Worm (Caenorhabditis elegans) whole organism, young adult: Measurements from ENCODE around the gene F21C10.18.

Experiments used
- B0261.1 ChIP-seq: sonication (generic microtip); optimal IDR thresholded peaks from 2 replicates; lab custom pipeline; 2016; ENCODE audit warnings: mild to moderate bottlenecking, missing genetic modification characterization, moderate library complexity, missing compliant biosample characterization
- F22D6.2 ChIP-seq: sonication (generic microtip); optimal IDR thresholded peaks from 2 replicates; lab custom pipeline; 2016; ENCODE audit warnings: mild to moderate bottlenecking, missing genetic modification characterization, missing compliant biosample characterization
- F49E8.2 ChIP-seq: sonication (generic microtip); optimal IDR thresholded peaks from 3 replicates; lab custom pipeline; 2017; ENCODE audit warnings: missing genetic modification characterization, mild to moderate bottlenecking, missing compliant biosample characterization, antibody characterized with exemption, moderate library complexity; ENCODE audit not compliant: insufficient read depth
- F52B5.7 ChIP-seq: sonication (generic microtip); optimal IDR thresholded peaks from 2 replicates; lab custom pipeline; 2016; ENCODE audit warnings: mild to moderate bottlenecking, missing genetic modification characterization, missing compliant biosample characterization
- K12H6.12 ChIP-seq: fragments of 200-800 bp; sonication (Bioruptor generic); optimal IDR thresholded peaks from 2 replicates; lab custom pipeline; 2018; ENCODE audit warnings: mild to moderate bottlenecking, missing genetic modification characterization, missing compliant biosample characterization
- T07F8.4 ChIP-seq: sonication (generic microtip); optimal IDR thresholded peaks from 2 replicates; lab custom pipeline; 2016; ENCODE audit warnings: mild to moderate bottlenecking, missing genetic modification characterization, moderate library complexity, missing compliant biosample characterization
- Y95B8A.8 ChIP-seq: fragments of 200-800 bp; sonication (Bioruptor generic); IDR thresholded peaks from 2 replicates; pipeline ENCODE4 v1.3.6; 2022; ENCODE audit warnings: missing genetic modification reagents, missing genetic modification characterization, missing compliant biosample characterization
- akir-1 ChIP-seq: fragments of 200-800 bp; sonication (Bioruptor generic); optimal IDR thresholded peaks from 2 replicates; lab custom pipeline; 2018; ENCODE audit warnings: mild to moderate bottlenecking, missing genetic modification characterization, moderate library complexity, missing compliant biosample characterization
- ama-1 ChIP-seq, 3 experiments: fragments of 150-350 bp in 1 of 3; sonication (generic microtip) in 2 of 3; optimal IDR thresholded peaks; 2 replicates each; lab custom pipeline; 2014 to 2018; ENCODE audit warnings: missing biosample characterization in 2 of 3, missing genetic modification characterization in 2 of 3, missing genetic modification reagents in 2 of 3
- cebp-2 ChIP-seq: fragments of 200-800 bp; sonication (Bioruptor generic); IDR thresholded peaks from 2 replicates; pipeline ENCODE4 v1.3.6; 2022; ENCODE audit warnings: missing genetic modification characterization, missing compliant biosample characterization
- ceh-27 ChIP-seq: fragments of 200-800 bp; sonication (Bioruptor generic); optimal IDR thresholded peaks from 2 replicates; lab custom pipeline; 2018; ENCODE audit warnings: mild to moderate bottlenecking, missing genetic modification characterization, moderate library complexity, missing compliant biosample characterization
- chd-7 ChIP-seq: sonication (generic microtip); optimal IDR thresholded peaks from 2 replicates; lab custom pipeline; 2016; ENCODE audit warnings: mild to moderate bottlenecking, missing genetic modification characterization, moderate library complexity, missing compliant biosample characterization
- die-1 ChIP-seq: sonication (generic microtip); optimal IDR thresholded peaks from 2 replicates; lab custom pipeline; 2016; ENCODE audit warnings: missing genotype, mild to moderate bottlenecking, missing genetic modification characterization, missing compliant biosample characterization
- dox-1 ChIP-seq: fragments of 200-800 bp; sonication (Bioruptor generic); IDR thresholded peaks from 2 replicates; pipeline ENCODE4 v1.3.6; 2022; ENCODE audit warnings: missing genetic modification reagents, missing genetic modification characterization, missing compliant biosample characterization
- dpff-1 ChIP-seq: sonication (generic microtip); optimal IDR thresholded peaks from 2 replicates; lab custom pipeline; 2017; ENCODE audit warnings: mild to moderate bottlenecking, missing genetic modification characterization, missing compliant biosample characterization
- efl-1 ChIP-seq: fragments of 150-350 bp; optimal IDR thresholded peaks from 2 replicates; lab custom pipeline; 2014; ENCODE audit warnings: missing biosample characterization, missing genetic modification reagents, missing genetic modification characterization
- egl-44 ChIP-seq: fragments of 200-800 bp; sonication (Bioruptor generic); IDR thresholded peaks from 2 replicates; pipeline ENCODE4 v1.3.6; 2022; ENCODE audit warnings: missing genetic modification reagents, missing genetic modification characterization, missing compliant biosample characterization
- egrh-3 ChIP-seq: fragments of 200-800 bp; sonication (Bioruptor generic); IDR thresholded peaks from 2 replicates; pipeline ENCODE4 v1.3.6; 2022; ENCODE audit warnings: missing genetic modification reagents, missing genetic modification characterization, missing compliant biosample characterization
- ekl-4 ChIP-seq: fragments of 200-800 bp; sonication (Bioruptor generic); IDR thresholded peaks from 2 replicates; pipeline ENCODE4 v1.3.6; 2022; ENCODE audit warnings: missing genetic modification reagents, missing genetic modification characterization, missing compliant biosample characterization
- him-1 ChIP-seq: sonication (generic microtip); optimal IDR thresholded peaks from 2 replicates; lab custom pipeline; 2016; ENCODE audit warnings: missing genotype, missing genetic modification reagents, missing genetic modification characterization, missing compliant biosample characterization
- let-526 ChIP-seq: fragments of 200-800 bp; sonication (Bioruptor generic); IDR thresholded peaks from 2 replicates; pipeline ENCODE4 v1.3.6; 2022; ENCODE audit warnings: missing genetic modification reagents, missing genetic modification characterization, missing compliant biosample characterization
- let-607 ChIP-seq, 2 experiments: fragments of 200-800 bp in 1 of 2; sonication (Bioruptor generic) in 1 of 2; sonication (generic microtip) in 1 of 2; optimal IDR thresholded peaks; 2 replicates each; lab custom pipeline; 2016 to 2018; ENCODE audit warnings: mild to moderate bottlenecking in 2 of 2, missing compliant biosample characterization in 2 of 2, missing genetic modification characterization in 2 of 2, moderate library complexity in 2 of 2, missing genotype in 1 of 2
- lsl-1 ChIP-seq: fragments of 200-800 bp; sonication (Bioruptor generic); optimal IDR thresholded peaks from 2 replicates; lab custom pipeline; 2018; ENCODE audit warnings: mild to moderate bottlenecking, missing genetic modification characterization, moderate library complexity, missing compliant biosample characterization
- lsy-27 ChIP-seq: sonication (generic microtip); optimal IDR thresholded peaks from 2 replicates; lab custom pipeline; 2017; ENCODE audit warnings: missing genetic modification characterization, mild to moderate bottlenecking, missing compliant biosample characterization, antibody characterized with exemption, missing genotype, borderline replicate concordance; ENCODE audit not compliant: insufficient read depth
- madf-10 ChIP-seq: sonication (generic microtip); optimal IDR thresholded peaks from 2 replicates; lab custom pipeline; 2016; ENCODE audit warnings: mild to moderate bottlenecking, missing genetic modification characterization, missing compliant biosample characterization
- nfya-2 ChIP-seq: fragments of 200-800 bp; sonication (Bioruptor generic); IDR thresholded peaks from 2 replicates; pipeline ENCODE4 v1.3.6; 2022; ENCODE audit warnings: missing genetic modification reagents, missing genetic modification characterization, missing compliant biosample characterization
- nfyb-1 ChIP-seq: fragments of 200-800 bp; sonication (Bioruptor generic); IDR thresholded peaks from 2 replicates; pipeline ENCODE4 v1.3.6; 2022; ENCODE audit warnings: missing genetic modification reagents, missing genetic modification characterization, missing compliant biosample characterization
- nhr-120 ChIP-seq: fragments of 200-800 bp; sonication (Bioruptor generic); IDR thresholded peaks from 2 replicates; pipeline ENCODE4 v1.3.6; 2022; ENCODE audit warnings: missing genetic modification characterization, missing compliant biosample characterization
- nhr-179 ChIP-seq: sonication (generic microtip); optimal IDR thresholded peaks from 2 replicates; lab custom pipeline; 2016; ENCODE audit warnings: mild to moderate bottlenecking, missing genetic modification characterization, missing compliant biosample characterization
- nhr-80 ChIP-seq: sonication (generic microtip); optimal IDR thresholded peaks from 2 replicates; lab custom pipeline; 2016; ENCODE audit warnings: missing genetic modification characterization, missing compliant biosample characterization
- repo-1 ChIP-seq: sonication (generic microtip); optimal IDR thresholded peaks from 2 replicates; lab custom pipeline; 2017; ENCODE audit warnings: mild to moderate bottlenecking, missing genetic modification characterization, missing compliant biosample characterization
- rpc-1 ChIP-seq, 2 experiments: fragments of 150-350 bp in 1 of 2; sonication (generic microtip) in 1 of 2; optimal IDR thresholded peaks; 2 replicates each; lab custom pipeline; 2014 to 2018; ENCODE audit warnings: missing biosample characterization in 1 of 2, missing genetic modification characterization in 1 of 2, missing genetic modification reagents in 1 of 2, missing genotype in 1 of 2
- sea-2 ChIP-seq: fragments of 200-800 bp; sonication (Bioruptor generic); IDR thresholded peaks from 2 replicates; pipeline ENCODE4 v1.3.6; 2022; ENCODE audit warnings: missing genetic modification characterization, missing compliant biosample characterization
- snpc-1.1 ChIP-seq: sonication (generic microtip); optimal IDR thresholded peaks from 2 replicates; lab custom pipeline; 2017; ENCODE audit warnings: missing genetic modification characterization, mild to moderate bottlenecking, missing compliant biosample characterization, antibody characterized with exemption, moderate library complexity, missing genotype, missing genetic modification reagents; ENCODE audit not compliant: insufficient read depth
- snpc-1.3 ChIP-seq: sonication (generic microtip); optimal IDR thresholded peaks from 2 replicates; lab custom pipeline; 2017; ENCODE audit warnings: missing genetic modification characterization, mild to moderate bottlenecking, missing compliant biosample characterization, antibody characterized with exemption, moderate library complexity, missing genotype, missing genetic modification reagents; ENCODE audit not compliant: insufficient read depth
- somi-1 ChIP-seq: fragments of 200-800 bp; sonication (Bioruptor generic); optimal IDR thresholded peaks from 2 replicates; lab custom pipeline; 2018; ENCODE audit warnings: mild to moderate bottlenecking, missing genetic modification characterization, missing compliant biosample characterization
- tlf-1 ChIP-seq: fragments of 200-800 bp; sonication (Bioruptor generic); optimal IDR thresholded peaks from 2 replicates; lab custom pipeline; 2018; ENCODE audit warnings: mild to moderate bottlenecking, missing genetic modification characterization, missing compliant biosample characterization
- unc-130 ChIP-seq: sonication (generic microtip); optimal IDR thresholded peaks from 2 replicates; lab custom pipeline; 2016; ENCODE audit warnings: missing genetic modification reagents, missing genetic modification characterization, missing compliant biosample characterization
- zfh-2 ChIP-seq: fragments of 200-800 bp; sonication (Bioruptor generic); conservative IDR thresholded peaks from 2 replicates; pipeline ENCODE4 v1.3.6; 2022; ENCODE audit warnings: missing genetic modification reagents, missing genetic modification characterization, missing compliant biosample characterization
- ztf-28 ChIP-seq: fragments of 200-800 bp; sonication (Bioruptor generic); IDR thresholded peaks from 2 replicates; pipeline ENCODE4 v1.3.6; 2022; ENCODE audit warnings: missing genetic modification reagents, missing genetic modification characterization, missing compliant biosample characterization
- ztf-3 ChIP-seq: fragments of 200-800 bp; sonication (Bioruptor generic); optimal IDR thresholded peaks from 2 replicates; lab custom pipeline; 2018; ENCODE audit warnings: mild to moderate bottlenecking, missing genetic modification characterization, missing compliant biosample characterization

F21C10.18 gene

DNA sequence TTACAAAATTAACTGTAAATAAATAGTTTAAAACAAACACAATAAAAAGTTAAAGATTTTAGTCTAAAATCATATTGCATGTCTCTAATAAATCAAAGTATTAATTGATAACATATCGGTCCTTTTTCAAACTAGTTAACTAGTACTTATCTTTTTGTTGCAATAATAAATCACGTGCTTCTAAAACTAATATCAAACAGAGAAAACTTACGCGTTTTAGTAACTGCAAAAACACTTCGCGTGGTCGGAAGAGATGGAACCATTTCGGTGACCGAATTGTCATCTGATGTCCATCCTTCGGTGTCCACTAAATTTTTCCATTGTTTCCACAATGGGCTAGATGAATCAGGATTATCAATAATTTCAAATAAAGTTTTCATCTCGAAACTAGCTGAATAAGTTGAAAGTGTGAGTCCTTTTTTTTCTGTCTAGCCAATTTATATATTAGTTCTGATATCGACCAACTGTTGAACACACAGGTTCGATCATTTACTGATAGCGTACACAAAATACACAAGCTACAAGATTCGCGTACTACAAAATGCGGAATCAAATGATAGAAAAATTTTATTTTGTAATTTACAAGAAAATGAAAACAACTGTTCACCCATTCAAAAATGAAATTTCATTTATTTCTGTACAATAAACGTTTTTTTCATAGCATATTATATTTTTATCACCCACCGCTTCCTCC is 9.9 kb upstream of the F21C10.18 start, which contains the start of gene F21C10.9:
Gene F21C10.9, minus strand, starts transcription at position 417 of the 694 bp plus-strand sequence.
- TF ChIP-seq ekl-4 (no peak), tlf-1 (GFP tag; lab: Kevin White, UChicago) (no peak), lsl-1 (GFP tag; lab: Kevin White, UChicago) (no peak), let-526 (GFP tag; lab: Robert Waterston, UW) (no peak), rpc-1 (optimal IDR thresholded peaks at IDR 0.05; lab: Kevin White, UChicago) (no peak), rpc-1 (tag; optimal IDR thresholded peaks at IDR 0.05; lab: Kevin White, UChicago) (no peak), dpff-1 (tag; lab: Kevin White, UChicago) (no peak), chd-7 (tag; lab: Kevin White, UChicago) (no peak), lsy-27 (tag; lab: Kevin White, UChicago) (no peak), madf-10 (no peak), nhr-120 (no peak), Y95B8A.8 (GFP tag; lab: Robert Waterston, UW) (no peak)

DNA sequence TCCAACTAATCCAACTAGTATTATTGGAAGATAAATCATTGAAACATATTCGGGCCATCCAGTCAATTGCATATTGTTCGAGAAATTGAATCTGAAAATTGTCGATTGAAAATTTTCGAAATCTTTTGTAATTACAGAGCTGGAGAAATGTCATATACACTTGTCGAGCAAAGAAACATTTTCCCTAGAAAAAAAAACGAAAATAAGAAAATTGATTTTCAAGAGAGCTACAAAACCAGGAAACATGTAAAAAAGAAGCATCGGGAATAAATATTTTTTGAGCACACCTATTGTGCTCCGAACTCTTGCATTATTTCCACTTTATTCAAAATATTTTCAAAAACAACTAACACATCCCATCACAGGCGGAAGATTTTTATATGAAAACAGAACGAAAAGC is 7.3 kb upstream of the F21C10.18 start, which contains the start of gene frpr-6:
Gene frpr-6, minus strand, starts transcription at position 101 of the 400 bp plus-strand sequence.
- TF ChIP-seq die-1 (no peak), akir-1 (GFP tag; lab: Kevin White, UChicago) (no peak), snpc-1.1 (tag; lab: Kevin White, UChicago) (no peak), ztf-3 (GFP tag; lab: Kevin White, UChicago) (no peak), snpc-1.3 (tag; lab: Kevin White, UChicago) (no peak), T07F8.4 (tag; lab: Kevin White, UChicago) (no peak), cebp-2 (GFP tag; lab: Robert Waterston, UW) (no peak), F52B5.7 (tag; lab: Kevin White, UChicago) (no peak)

DNA sequence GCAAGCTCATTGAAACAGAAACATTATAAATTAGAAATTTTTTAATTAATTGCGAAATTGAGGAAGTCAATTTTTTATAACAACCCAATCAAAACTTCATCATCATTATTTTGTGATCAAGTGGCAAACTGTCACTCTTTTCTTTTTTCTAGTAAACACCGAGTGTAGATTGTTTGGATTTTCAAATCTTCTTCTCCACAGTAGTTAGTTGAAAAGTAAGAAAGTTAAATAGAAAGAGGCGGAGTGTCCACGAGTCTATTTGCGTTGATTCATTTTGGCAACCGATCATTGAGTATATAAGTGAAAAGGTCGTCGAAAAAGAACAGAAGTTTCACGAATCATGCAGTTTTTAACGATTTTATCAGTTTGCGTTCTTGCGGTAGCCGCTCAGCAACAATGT is 962 bp downstream of the F21C10.18 start, which contains the start of gene pqn-31:
Gene pqn-31, plus strand, starts transcription at position 301 of the 400 bp plus-strand sequence.
- no peak for TF ChIP-seq ama-1 (optimal IDR thresholded peaks at IDR 0.05; lab: Kevin White, UChicago)
- no peak for TF ChIP-seq ama-1 (GFP tag; optimal IDR thresholded peaks at IDR 0.05; lab: Kevin White, UChicago)
- TF ChIP-seq sea-2 (GFP tag; lab: Robert Waterston, UW): no peak
- TF ChIP-seq dox-1 (GFP tag; lab: Robert Waterston, UW): no peak
- TF ChIP-seq K12H6.12: no peak
- no peak for TF ChIP-seq efl-1 (GFP tag; lab: Kevin White, UChicago)
- TF ChIP-seq zfh-2: no peak
- no peak for TF ChIP-seq ztf-28
- TF ChIP-seq repo-1 (tag; lab: Kevin White, UChicago): no peak
- TF ChIP-seq nfyb-1 (GFP tag; lab: Robert Waterston, UW): no peak
- TF ChIP-seq B0261.1 (tag; lab: Kevin White, UChicago): no peak

DNA sequence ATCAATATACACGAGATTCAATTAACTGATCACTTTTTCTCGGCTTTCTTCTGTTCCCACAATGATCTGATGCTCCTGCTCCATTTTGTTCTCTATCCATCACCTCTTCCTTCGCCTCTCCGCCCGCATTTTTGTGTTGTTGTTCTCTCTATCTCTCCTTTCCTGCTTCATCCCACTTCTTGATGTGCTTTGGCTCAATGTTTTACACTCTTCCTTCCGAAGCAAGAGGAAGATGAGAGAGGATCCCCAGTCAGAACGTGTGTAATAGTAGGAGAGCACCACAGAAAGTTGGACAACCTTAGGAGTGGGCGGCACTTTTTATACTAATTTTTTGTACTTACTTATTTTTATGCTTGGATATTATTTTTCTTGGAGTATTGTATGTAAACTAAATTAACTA is 3.6 kb downstream of the F21C10.18 start:
- no peak for TF ChIP-seq die-1

DNA sequence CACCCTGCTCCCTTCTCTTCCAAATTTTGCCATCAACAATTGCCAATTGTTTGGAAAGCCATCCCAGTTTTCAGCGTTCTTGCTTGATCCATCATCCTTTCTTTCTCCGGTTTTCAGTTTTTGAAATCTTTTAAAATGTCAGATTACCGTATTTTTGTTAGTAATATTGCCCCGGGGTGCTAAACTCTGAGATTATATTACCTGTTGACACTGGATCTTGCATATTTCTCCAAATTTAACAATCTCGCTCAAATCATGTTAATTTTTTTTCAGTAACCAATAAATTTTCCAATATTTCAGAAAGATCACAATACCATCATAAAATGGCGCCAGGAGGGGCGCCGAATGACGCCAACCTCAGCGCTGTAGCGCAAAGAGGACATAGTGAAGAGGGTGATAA is 4.1 kb downstream of the F21C10.18 start, which contains the start of gene F21C10.7:
Gene F21C10.7, plus strand, starts transcription at position 301 of the 400 bp plus-strand sequence.
- TF ChIP-seq lsy-27 (tag; lab: Kevin White, UChicago) (no peak), egrh-3 (GFP tag; lab: Robert Waterston, UW) (no peak), somi-1 (GFP tag; lab: Kevin White, UChicago) (no peak), ceh-27 (no peak), unc-130 (GFP tag; lab: Kevin White, UChicago) (no peak), F22D6.2 (tag; lab: Kevin White, UChicago) (no peak), him-1 (tag; lab: Kevin White, UChicago) (no peak), nhr-80 (tag; lab: Kevin White, UChicago) (no peak), F49E8.2 (tag; lab: Kevin White, UChicago) (no peak), nfya-2 (GFP tag; lab: Robert Waterston, UW) (no peak), chd-7 (tag; lab: Kevin White, UChicago) (no peak), nhr-179 (tag; lab: Kevin White, UChicago) (no peak), egl-44 (GFP tag; lab: Robert Waterston, UW) (no peak), let-607 (tag; optimal IDR thresholded peaks at IDR 0.05; lab: Kevin White, UChicago) (no peak)
